Worm (Caenorhabditis elegans) whole organism, early embryonic: Measurements from ENCODE around the gene fbxb-21.

Experiments
- B0310.2 ChIP-seq: sonication (generic microtip); optimal IDR thresholded peaks from 2 replicates; lab custom pipeline; 2016; ENCODE audit warnings: mild to moderate bottlenecking, missing genetic modification characterization, missing compliant biosample characterization
- F13C5.2 ChIP-seq: sonication (generic microtip); optimal IDR thresholded peaks from 2 replicates; lab custom pipeline; 2017; ENCODE audit warnings: mild to moderate bottlenecking, missing genetic modification characterization, inconsistent platforms, missing compliant biosample characterization
- aly-1 ChIP-seq: sonication (generic microtip); optimal IDR thresholded peaks from 2 replicates; lab custom pipeline; 2016; ENCODE audit warnings: missing genetic modification characterization, missing compliant biosample characterization
- ama-1 ChIP-seq: fragments of 150-350 bp; optimal IDR thresholded peaks from 2 replicates; lab custom pipeline; 2014
- ceh-13 ChIP-seq: fragments of 200-800 bp; sonication (Bioruptor generic); optimal IDR thresholded peaks from 2 replicates; lab custom pipeline; 2018; ENCODE audit warnings: mild to moderate bottlenecking, missing genetic modification characterization, missing compliant biosample characterization
- ceh-36 ChIP-seq: sonication (generic microtip); optimal IDR thresholded peaks from 2 replicates; lab custom pipeline; 2016; ENCODE audit warnings: missing genetic modification characterization, inconsistent platforms, missing compliant biosample characterization
- flt-1 ChIP-seq: fragments of 200-800 bp; sonication (Bioruptor generic); IDR thresholded peaks from 2 replicates; pipeline ENCODE4 v1.3.6; 2022; ENCODE audit warnings: missing genetic modification characterization, missing compliant biosample characterization
- hmbx-1 ChIP-seq: sonication (generic microtip); optimal IDR thresholded peaks from 2 replicates; lab custom pipeline; 2016; ENCODE audit warnings: mild to moderate bottlenecking, missing genetic modification characterization, missing compliant biosample characterization
- hnd-1 ChIP-seq: sonication (generic microtip); optimal IDR thresholded peaks from 2 replicates; lab custom pipeline; 2016; ENCODE audit warnings: missing genetic modification characterization, missing compliant biosample characterization
- pes-1 ChIP-seq: fragments of 200-800 bp; sonication (Bioruptor generic); IDR thresholded peaks from 2 replicates; pipeline ENCODE4 v1.3.6; 2022; ENCODE audit warnings: missing genetic modification reagents, missing genetic modification characterization, missing compliant biosample characterization
- scrt-1 ChIP-seq: fragments of 200-800 bp; sonication (Bioruptor generic); IDR thresholded peaks from 2 replicates; pipeline ENCODE4 v1.3.6; 2022; ENCODE audit warnings: missing genetic modification characterization, missing compliant biosample characterization
- tra-4 ChIP-seq: sonication (generic microtip); optimal IDR thresholded peaks from 2 replicates; lab custom pipeline; 2017; ENCODE audit warnings: missing genetic modification characterization, missing compliant biosample characterization

ce11 chrII:1635969-1636368 is 12.7 kb downstream of the fbxb-21 start:
- TF ChIP-seq ama-1 (lab: Kevin White, UChicago) (no peak), hnd-1 (tag; lab: Kevin White, UChicago) (no peak), pes-1 (GFP tag; lab: Robert Waterston, UW) (no peak), flt-1 (GFP tag; lab: Robert Waterston, UW) (no peak), ceh-13 (GFP tag; lab: Kevin White, UChicago) (no peak), tra-4 (tag; lab: Kevin White, UChicago) (no peak), B0310.2 (no peak), aly-1 (no peak), F13C5.2 (tag; lab: Kevin White, UChicago) (no peak), ceh-36 (no peak), hmbx-1 (tag; lab: Kevin White, UChicago) (no peak), scrt-1 (GFP tag; lab: Robert Waterston, UW) (no peak)
